Fruit fly (Drosophila melanogaster): ENCODE results near the gene CG6013.

Gene CG6013

DNA sequence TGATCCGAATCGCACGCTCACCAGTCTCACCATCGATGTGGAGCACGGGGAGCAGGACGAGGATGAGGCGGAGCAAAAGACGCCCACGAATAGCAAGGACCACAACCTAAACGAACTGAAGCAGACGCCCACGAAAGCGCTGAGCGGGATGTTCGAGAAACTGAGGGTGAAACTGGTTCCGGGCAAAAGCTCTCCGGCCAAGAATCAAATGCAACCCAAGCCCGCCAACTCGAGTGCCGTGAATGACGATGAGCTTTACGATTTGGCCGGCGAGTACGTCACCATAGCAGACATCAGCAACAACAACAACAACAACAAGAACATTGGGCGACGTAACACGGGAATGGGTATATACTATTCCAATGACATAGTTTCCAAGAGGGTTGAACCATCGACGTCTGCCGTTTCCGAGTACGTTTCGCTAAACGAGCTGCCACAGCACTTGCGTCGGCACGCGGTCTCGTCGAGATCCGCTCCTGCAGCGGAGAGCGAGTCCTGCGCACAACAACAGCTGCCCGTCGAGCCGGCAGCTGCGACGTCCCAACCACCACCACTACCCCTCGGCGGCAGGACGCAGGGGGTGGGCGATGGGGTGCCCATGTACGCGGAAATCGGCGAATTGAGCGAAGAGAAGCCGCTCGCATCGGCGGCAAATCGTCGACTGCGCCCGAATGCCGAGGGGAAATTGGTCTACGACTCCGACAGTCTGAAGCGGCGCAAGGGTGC is 13.8 kb upstream of the CG6013 start:
- TF ChIP-seq Myc (optimal IDR thresholded peaks at IDR 0.05) (no peak), sage (GFP tag; optimal IDR thresholded peaks at IDR 0.05) (no peak), HLH106 (tag; optimal IDR thresholded peaks at IDR 0.05) (no peak), CG32264 (GFP tag; optimal IDR thresholded peaks at IDR 0.05) (no peak), dmrt93B (GFP tag; optimal IDR thresholded peaks at IDR 0.05) (no peak), Mio (GFP tag; optimal IDR thresholded peaks at IDR 0.05) (no peak), usp (GFP tag; optimal IDR thresholded peaks at IDR 0.05) (no peak), Dif (GFP tag; optimal IDR thresholded peaks at IDR 0.05; ENCODE audit: partially characterized antibody) (no peak), CG9705 (GFP tag; optimal IDR thresholded peaks at IDR 0.05) (no peak), CrebA (GFP tag; optimal IDR thresholded peaks at IDR 0.05; ENCODE audit: borderline replicate concordance) (no peak), Hr83 (GFP tag; optimal IDR thresholded peaks at IDR 0.05; ENCODE audit: poor library complexity, severe bottlenecking) (no peak), Abd-B (GFP tag; optimal IDR thresholded peaks at IDR 0.05) (no peak), lola (GFP tag; optimal IDR thresholded peaks at IDR 0.05) (no peak), Hr78 (GFP tag; optimal IDR thresholded peaks at IDR 0.05) (no peak), tai (GFP tag; optimal IDR thresholded peaks at IDR 0.05) (no peak), psq (GFP tag; optimal IDR thresholded peaks at IDR 0.05) (no peak)

DNA sequence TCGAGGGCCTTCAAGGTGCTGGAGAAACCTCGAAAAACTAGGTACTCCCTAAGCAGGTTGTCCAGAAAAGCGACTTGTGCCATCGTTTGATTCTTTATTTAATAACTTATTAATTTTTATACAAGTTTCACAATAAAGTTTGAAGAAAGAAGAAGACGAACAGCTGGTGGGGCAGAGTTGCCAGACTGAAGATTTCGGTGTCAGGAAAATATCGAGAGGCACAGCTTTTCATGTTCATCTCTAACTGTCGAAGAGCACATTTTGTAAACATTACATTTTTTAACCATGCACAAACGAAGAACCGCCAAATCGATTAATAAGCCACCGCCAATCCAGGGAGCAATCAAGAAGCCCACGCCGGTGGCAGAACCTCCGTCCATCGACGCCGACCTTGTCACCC is 7.4 kb upstream of the CG6013 start, which contains the start of the genes CG6005 and CG14286:
CG6005 (minus strand) TSS at position 169 of the 400 bp plus-strand sequence.
CG14286 (plus strand) TSS at position 231 of the 400 bp plus-strand sequence.
- peak; percentile 39 for TF ChIP-seq fru (GFP tag; optimal IDR thresholded peaks at IDR 0.05)
- TF ChIP-seq CrebA (GFP tag; optimal IDR thresholded peaks at IDR 0.05; ENCODE audit: borderline replicate concordance): no peak
- TF ChIP-seq Mio (GFP tag; optimal IDR thresholded peaks at IDR 0.05): no peak
- peak; percentile 66 for TF ChIP-seq rgr (GFP tag; optimal IDR thresholded peaks at IDR 0.05)
- TF ChIP-seq Rel (GFP tag; optimal IDR thresholded peaks at IDR 0.05): no peak
- no peak for TF ChIP-seq Rel (tag; optimal IDR thresholded peaks at IDR 0.05)
- peak; percentile 47 for TF ChIP-seq OdsH (GFP tag; optimal IDR thresholded peaks at IDR 0.05)
- TF ChIP-seq h (GFP tag; optimal IDR thresholded peaks at IDR 0.05): peak; percentile 49
- TF ChIP-seq usp (GFP tag; optimal IDR thresholded peaks at IDR 0.05): no peak
- peak; percentile 73 for TF ChIP-seq Hr83 (GFP tag; optimal IDR thresholded peaks at IDR 0.05; ENCODE audit: poor library complexity, severe bottlenecking)
- TF ChIP-seq foxo (GFP tag; optimal IDR thresholded peaks at IDR 0.05): peak in 1 of 2 experiments; percentile 67
- TF ChIP-seq psq (GFP tag; optimal IDR thresholded peaks at IDR 0.05): peak; percentile 26
- peak; percentile 46 for TF ChIP-seq br (GFP tag; optimal IDR thresholded peaks at IDR 0.05)
- TF ChIP-seq HLH106 (tag; optimal IDR thresholded peaks at IDR 0.05): peak; percentile 17
- peak; percentile 41 for TF ChIP-seq sv (GFP tag; optimal IDR thresholded peaks at IDR 0.05)
- no peak for TF ChIP-seq GATAd (GFP tag; optimal IDR thresholded peaks at IDR 0.05)
- TF ChIP-seq Sp1 (GFP tag; optimal IDR thresholded peaks at IDR 0.05): peak; percentile 2
- TF ChIP-seq ey (GFP tag; optimal IDR thresholded peaks at IDR 0.05): peak; percentile 49
- no peak for TF ChIP-seq dsf (GFP tag; optimal IDR thresholded peaks at IDR 0.05; ENCODE audit: borderline replicate concordance)
- no peak for TF ChIP-seq brk (GFP tag; optimal IDR thresholded peaks at IDR 0.05)
- TF ChIP-seq CG9705 (GFP tag; optimal IDR thresholded peaks at IDR 0.05): no peak
- TF ChIP-seq dl (GFP tag; optimal IDR thresholded peaks at IDR 0.05; ENCODE audit: insufficient read depth in 1 of 2, partially characterized antibody in 2 of 2): no peak
- no peak for TF ChIP-seq Myc (optimal IDR thresholded peaks at IDR 0.05)

DNA sequence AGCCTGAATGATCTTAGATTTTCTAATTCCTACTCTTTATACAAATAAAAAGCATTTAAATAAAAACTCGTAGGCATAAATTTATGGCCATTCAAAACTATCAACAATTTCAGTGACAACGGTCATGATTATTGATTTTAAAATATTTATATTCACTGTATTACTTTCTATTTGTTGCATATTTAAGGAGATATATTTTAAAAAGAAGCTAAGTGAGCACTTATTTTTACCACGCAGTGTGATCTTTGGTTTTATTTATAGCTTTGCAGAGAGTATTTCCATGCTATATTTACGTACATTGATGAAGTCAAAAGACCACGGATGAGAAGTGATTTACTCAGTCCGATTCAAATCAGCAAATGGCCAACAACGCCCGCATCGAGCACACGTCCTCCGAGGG is 6.5 kb upstream of the CG6013 start, which contains the start of gene CG14285:
CG14285 (plus strand) TSS at position 339 of the 400 bp plus-strand sequence.
- TF ChIP-seq Rel (GFP tag; optimal IDR thresholded peaks at IDR 0.05): no peak
- no peak for TF ChIP-seq Rel (tag; optimal IDR thresholded peaks at IDR 0.05)
- TF ChIP-seq CG9705 (GFP tag; optimal IDR thresholded peaks at IDR 0.05): no peak
- no peak for TF ChIP-seq Dfd (GFP tag; optimal IDR thresholded peaks at IDR 0.05)
- TF ChIP-seq Mio (GFP tag; optimal IDR thresholded peaks at IDR 0.05): no peak
- TF ChIP-seq fru (GFP tag; optimal IDR thresholded peaks at IDR 0.05): no peak
- no peak for TF ChIP-seq CrebA (GFP tag; optimal IDR thresholded peaks at IDR 0.05; ENCODE audit: borderline replicate concordance)
- TF ChIP-seq foxo (GFP tag; optimal IDR thresholded peaks at IDR 0.05): no peak
- TF ChIP-seq Hr78 (GFP tag; optimal IDR thresholded peaks at IDR 0.05): no peak
- no peak for TF ChIP-seq Hnf4 (GFP tag; optimal IDR thresholded peaks at IDR 0.05)
- no peak for TF ChIP-seq dl (GFP tag; optimal IDR thresholded peaks at IDR 0.05; ENCODE audit: insufficient read depth in 1 of 2, partially characterized antibody in 2 of 2)
- TF ChIP-seq Sp1 (GFP tag; optimal IDR thresholded peaks at IDR 0.05): no peak
- TF ChIP-seq usp (GFP tag; optimal IDR thresholded peaks at IDR 0.05): no peak
- no peak for TF ChIP-seq GATAd (GFP tag; optimal IDR thresholded peaks at IDR 0.05)
- TF ChIP-seq Vsx2 (GFP tag; optimal IDR thresholded peaks at IDR 0.05; ENCODE audit: partially characterized antibody): no peak
